Fruit fly (Drosophila melanogaster) whole organism, embryonic: Measurements from ENCODE around the gene CG10194.

Source experiments
- Abd-B ChIP-seq: fragments of 200-800 bp; sonication (Bioruptor generic); optimal IDR thresholded peaks from 2 replicates; lab custom pipeline; 2018; ENCODE audit warnings: missing biosample characterization, mild to moderate bottlenecking, missing genetic modification characterization, moderate library complexity
- Aef1 ChIP-seq: fragments of 200-800 bp; sonication (Bioruptor generic); IDR thresholded peaks from 3 replicates; pipeline ENCODE4 v1.3.6; 2022; ENCODE audit warnings: missing biosample characterization, missing genetic modification characterization
- B-H1 ChIP-seq: fragments of 200-800 bp; sonication (Bioruptor generic); IDR thresholded peaks from 3 replicates; pipeline ENCODE4 v1.3.6; 2022; ENCODE audit warnings: missing biosample characterization, missing genetic modification characterization
- CG10321 ChIP-seq: fragments of 200-800 bp; sonication (Bioruptor generic); IDR thresholded peaks from 2 replicates; pipeline ENCODE4 v1.3.6; 2022; ENCODE audit warnings: missing biosample characterization, missing genetic modification characterization
- CG13424 ChIP-seq: fragments of 200-800 bp; sonication (Bioruptor generic); optimal IDR thresholded peaks from 2 replicates; lab custom pipeline; 2019; ENCODE audit warnings: missing biosample characterization, mild to moderate bottlenecking, missing genetic modification characterization, moderate library complexity
- CG15011 ChIP-seq: fragments of 200-800 bp; sonication (Bioruptor generic); optimal IDR thresholded peaks from 3 replicates; lab custom pipeline; 2018; ENCODE audit warnings: missing biosample characterization, mild to moderate bottlenecking, missing genetic modification characterization
- CG15479 ChIP-seq: fragments of 200-800 bp; sonication (Bioruptor generic); optimal IDR thresholded peaks from 3 replicates; lab custom pipeline; 2019; ENCODE audit warnings: missing biosample characterization, mild to moderate bottlenecking, missing genetic modification characterization, moderate library complexity
- CG17802 ChIP-seq: fragments of 200-800 bp; sonication (Bioruptor generic); optimal IDR thresholded peaks from 2 replicates; lab custom pipeline; 2018; ENCODE audit warnings: missing biosample characterization, mild to moderate bottlenecking, missing genetic modification characterization, moderate library complexity
- CG17912 ChIP-seq: fragments of 200-800 bp; sonication (Bioruptor generic); optimal IDR thresholded peaks from 2 replicates; lab custom pipeline; 2018; ENCODE audit warnings: missing biosample characterization, mild to moderate bottlenecking, missing genetic modification characterization
- CG2116 ChIP-seq: fragments of 200-800 bp; sonication (Bioruptor generic); optimal IDR thresholded peaks from 3 replicates; lab custom pipeline; 2018; ENCODE audit warnings: missing biosample characterization, mild to moderate bottlenecking, missing genetic modification characterization
- CG31441 ChIP-seq: fragments of 200-800 bp; sonication (Bioruptor generic); IDR thresholded peaks from 2 replicates; pipeline ENCODE4 v1.3.6; 2022; ENCODE audit warnings: missing biosample characterization, missing genetic modification characterization
- CG5953 ChIP-seq: fragments of 200-800 bp; sonication (Bioruptor generic); IDR thresholded peaks from 2 replicates; pipeline ENCODE4 v1.3.6; 2022; ENCODE audit warnings: missing biosample characterization, missing genetic modification characterization
- CG7357 ChIP-seq: fragments of 200-800 bp; sonication (Bioruptor generic); IDR thresholded peaks from 3 replicates; pipeline ENCODE4 v1.3.6; 2022; ENCODE audit warnings: missing biosample characterization, missing genetic modification characterization
- Dad ChIP-seq: fragments of 200-800 bp; sonication (Bioruptor generic); optimal IDR thresholded peaks from 3 replicates; lab custom pipeline; 2016; ENCODE audit warnings: missing biosample characterization, missing genetic modification characterization
- Dip2 ChIP-seq: fragments of 200-800 bp; sonication (Bioruptor generic); IDR thresholded peaks from 2 replicates; pipeline ENCODE4 v1.3.6; 2022; ENCODE audit warnings: missing biosample characterization, missing genetic modification characterization
- E2f2 ChIP-seq: fragments of 200-800 bp; sonication (Bioruptor generic); IDR thresholded peaks from 2 replicates; pipeline ENCODE4 v1.3.6; 2022; ENCODE audit warnings: missing biosample characterization, missing genetic modification characterization
- ERR ChIP-seq: fragments of 200-800 bp; sonication (Bioruptor generic); optimal IDR thresholded peaks from 2 replicates; lab custom pipeline; 2016; ENCODE audit warnings: missing biosample characterization, missing genetic modification characterization
- H15 ChIP-seq: fragments of 200-800 bp; sonication (Bioruptor generic); IDR thresholded peaks from 3 replicates; pipeline ENCODE4 v1.3.6; 2022; ENCODE audit warnings: missing biosample characterization, missing genetic modification characterization
- Hey ChIP-seq: fragments of 200-800 bp; sonication (Bioruptor generic); optimal IDR thresholded peaks from 3 replicates; lab custom pipeline; 2018; ENCODE audit warnings: missing biosample characterization, mild to moderate bottlenecking, missing genetic modification characterization
- HmgD ChIP-seq: fragments of 200-800 bp; sonication (Bioruptor generic); optimal IDR thresholded peaks from 3 replicates; lab custom pipeline; 2016; ENCODE audit warnings: missing biosample characterization, missing genetic modification characterization
- Hr3 ChIP-seq: fragments of 200-800 bp; sonication (Bioruptor generic); optimal IDR thresholded peaks from 3 replicates; lab custom pipeline; 2016; ENCODE audit warnings: missing biosample characterization, missing genetic modification characterization
- Hr51 ChIP-seq, 2 experiments: fragments of 200-800 bp; sonication (Bioruptor generic); optimal IDR thresholded peaks; 2 replicates in 1 of 2; 3 replicates in 1 of 2; lab custom pipeline; 2016 to 2018; ENCODE audit warnings: missing biosample characterization in 2 of 2, missing genetic modification characterization in 2 of 2, mild to moderate bottlenecking in 1 of 2, moderate library complexity in 1 of 2
- Med ChIP-seq: fragments of 200-800 bp; sonication (Bioruptor generic); peaks from one replicate; lab custom pipeline; 2016; ENCODE audit warnings: missing biosample characterization, missing genetic modification characterization, mild to moderate bottlenecking, inconsistent platforms, moderate library complexity
- NC2β ChIP-seq: fragments of 200-800 bp; sonication (Bioruptor generic); optimal IDR thresholded peaks from 2 replicates; lab custom pipeline; 2016; ENCODE audit warnings: missing biosample characterization, missing genetic modification characterization
- Nf-YC ChIP-seq: fragments of 200-800 bp; optimal IDR thresholded peaks from 3 replicates; lab custom pipeline; 2019; ENCODE audit warnings: missing biosample characterization, mild to moderate bottlenecking, missing genetic modification characterization, moderate library complexity
- NfI ChIP-seq: fragments of 200-800 bp; sonication (Bioruptor generic); optimal IDR thresholded peaks from 3 replicates; lab custom pipeline; 2018; ENCODE audit warnings: missing biosample characterization, mild to moderate bottlenecking, missing genetic modification characterization, moderate library complexity
- Pdp1 ChIP-seq, 2 experiments: fragments of 200-800 bp; sonication (Bioruptor generic); optimal IDR thresholded peaks; 3 replicates each; lab custom pipeline; 2016; ENCODE audit warnings: missing biosample characterization in 2 of 2, missing genetic modification characterization in 2 of 2, mild to moderate bottlenecking in 1 of 2, moderate library complexity in 1 of 2
- Ptx1 ChIP-seq: fragments of 200-800 bp; sonication (Bioruptor generic); IDR thresholded peaks from 2 replicates; pipeline ENCODE4 v1.3.6; 2022; ENCODE audit warnings: missing biosample characterization, missing genetic modification characterization
- Side ChIP-seq: fragments of 200-800 bp; sonication (Bioruptor generic); optimal IDR thresholded peaks from 2 replicates; lab custom pipeline; 2016; ENCODE audit warnings: missing biosample characterization, missing genetic modification characterization
- Sox102F ChIP-seq: fragments of 200-800 bp; sonication (Bioruptor generic); optimal IDR thresholded peaks from 2 replicates; lab custom pipeline; 2018; ENCODE audit warnings: missing biosample characterization, mild to moderate bottlenecking, missing genetic modification characterization, moderate library complexity
- amos ChIP-seq: fragments of 200-800 bp; sonication (Bioruptor generic); IDR thresholded peaks from 2 replicates; pipeline ENCODE4 v1.3.6; 2022; ENCODE audit warnings: missing biosample characterization, missing genetic modification characterization; ENCODE audit not compliant: partially characterized antibody
- ato ChIP-seq: fragments of 200-800 bp; sonication (Bioruptor generic); IDR thresholded peaks from 2 replicates; pipeline ENCODE4 v1.3.6; 2022; ENCODE audit warnings: missing biosample characterization, missing genetic modification characterization; ENCODE audit not compliant: partially characterized antibody
- chn ChIP-seq: fragments of 200-800 bp; sonication (Bioruptor generic); optimal IDR thresholded peaks from 2 replicates; lab custom pipeline; 2016; ENCODE audit warnings: missing biosample characterization, missing genetic modification characterization
- cwo ChIP-seq: fragments of 200-800 bp; sonication (Bioruptor generic); optimal IDR thresholded peaks from 3 replicates; lab custom pipeline; 2017; ENCODE audit warnings: missing biosample characterization, missing genetic modification characterization, mild to moderate bottlenecking, moderate library complexity, missing genetic modification reagents
- esg ChIP-seq: fragments of 200-800 bp; sonication (Bioruptor generic); conservative IDR thresholded peaks from 2 replicates; pipeline ENCODE4 v1.3.6; 2022; ENCODE audit warnings: missing biosample characterization, missing genetic modification characterization
- fu2 ChIP-seq: fragments of 200-800 bp; sonication (Bioruptor generic); optimal IDR thresholded peaks from 2 replicates; lab custom pipeline; 2016; ENCODE audit warnings: missing biosample characterization, missing genetic modification characterization
- gfzf ChIP-seq: fragments of 200-800 bp; sonication (Bioruptor generic); optimal IDR thresholded peaks from 2 replicates; lab custom pipeline; 2016; ENCODE audit warnings: missing biosample characterization, mild to moderate bottlenecking, missing genetic modification characterization, moderate library complexity
- grau ChIP-seq: fragments of 200-800 bp; optimal IDR thresholded peaks from 3 replicates; lab custom pipeline; 2019; ENCODE audit warnings: missing biosample characterization, mild to moderate bottlenecking, missing genetic modification characterization, moderate library complexity
- hbn ChIP-seq: fragments of 200-800 bp; sonication (Bioruptor generic); IDR thresholded peaks from 2 replicates; pipeline ENCODE4 v1.3.6; 2022; ENCODE audit warnings: missing biosample characterization, missing genetic modification characterization; ENCODE audit not compliant: partially characterized antibody
- mam ChIP-seq: fragments of 200-800 bp; sonication (Bioruptor generic); optimal IDR thresholded peaks from 3 replicates; lab custom pipeline; 2016; ENCODE audit warnings: missing biosample characterization, missing genetic modification characterization
- oc ChIP-seq: fragments of 200-800 bp; sonication (Bioruptor generic); optimal IDR thresholded peaks from 2 replicates; lab custom pipeline; 2018; ENCODE audit warnings: missing biosample characterization, mild to moderate bottlenecking, missing genetic modification characterization, moderate library complexity
- sc ChIP-seq, 3 experiments: fragments of >200 bp in 2 of 3; fragments of 200-800 bp in 1 of 3; sonication (Bioruptor generic) in 1 of 3; optimal IDR thresholded peaks; 2 replicates in 2 of 3; 3 replicates in 1 of 3; lab custom pipeline; 2017; ENCODE audit warnings: mild to moderate bottlenecking in 1 of 3, missing biosample characterization in 1 of 3, missing genetic modification characterization in 1 of 3, missing genetic modification reagents in 1 of 3
- scrt ChIP-seq: fragments of 200-800 bp; sonication (Bioruptor generic); optimal IDR thresholded peaks from 2 replicates; lab custom pipeline; 2018; ENCODE audit warnings: missing biosample characterization, mild to moderate bottlenecking, missing genetic modification characterization, moderate library complexity
- sens-2 ChIP-seq: fragments of 200-800 bp; sonication (Bioruptor generic); IDR thresholded peaks from 2 replicates; pipeline ENCODE4 v1.3.6; 2022; ENCODE audit warnings: missing biosample characterization, missing genetic modification characterization
- seq ChIP-seq: fragments of 200-800 bp; sonication (Bioruptor generic); IDR thresholded peaks from 2 replicates; pipeline ENCODE4 v1.3.6; 2022; ENCODE audit warnings: missing biosample characterization, missing genetic modification characterization
- ssp ChIP-seq: fragments of 200-800 bp; sonication (Bioruptor generic); IDR thresholded peaks from 2 replicates; pipeline ENCODE4 v1.3.6; 2022; ENCODE audit warnings: missing biosample characterization, missing genetic modification characterization
- ttk ChIP-seq: fragments of 200-800 bp; sonication (Bioruptor generic); IDR thresholded peaks from 2 replicates; pipeline ENCODE4 v2.1.2; 2022; ENCODE audit warnings: missing biosample characterization, missing genetic modification characterization
- unc-4 ChIP-seq: fragments of 200-800 bp; sonication (Bioruptor generic); IDR thresholded peaks from 2 replicates; pipeline ENCODE4 v1.3.6; 2022; ENCODE audit warnings: missing biosample characterization, missing genetic modification characterization; ENCODE audit not compliant: partially characterized antibody
- vvl ChIP-seq: fragments of 200-800 bp; sonication (Bioruptor generic); IDR thresholded peaks from 2 replicates; pipeline ENCODE4 v1.3.6; 2022; ENCODE audit warnings: missing biosample characterization, missing genetic modification characterization
- zfh1 ChIP-seq: fragments of 200-800 bp; sonication (Bioruptor generic); IDR thresholded peaks from 3 replicates; pipeline ENCODE4 v1.3.6; 2022; ENCODE audit warnings: missing biosample characterization, missing genetic modification characterization

Gene CG10194

dm6 chr2L:19453381-19453780 is 36.5 kb downstream of the CG10194 start, which contains the start of gene Top2:
Gene Top2 (minus strand): TSS chr2L:19453490.
- TF ChIP-seq CG17912 (GFP tag; lab: Kevin White, UChicago) (peak; percentile 16), HmgD (GFP tag; lab: Kevin White, UChicago) (peak; percentile 95), scrt (GFP tag; lab: Kevin White, UChicago) (peak; percentile 65), Dad (peak; percentile 3), unc-4 (GFP tag; lab: Robert Waterston, UW) (peak; percentile 83), E2f2 (GFP tag; lab: Robert Waterston, UW) (peak; percentile 76), ato (GFP tag; lab: Robert Waterston, UW) (peak; percentile 80), Hr51 (GFP tag; optimal IDR thresholded peaks at IDR 0.05; lab: Kevin White, UChicago) (peak in 1 of 2 experiments; percentile 48), CG7357 (GFP tag; lab: Robert Waterston, UW) (no peak), Ptx1 (GFP tag; lab: Robert Waterston, UW) (0 out of 2 replicates have a peak, but pooled peaks have one; percentile 32), zfh1 (GFP tag; lab: Robert Waterston, UW) (peak; percentile 37; the same call in 1 of the 3 replicates), seq (GFP tag; lab: Robert Waterston, UW) (no peak), Nf-YC (tag; lab: Kevin White, UChicago) (peak; percentile 14), ERR (GFP tag; lab: Kevin White, UChicago) (peak; percentile 13), CG31441 (peak; percentile 99), CG2116 (GFP tag; lab: Kevin White, UChicago) (peak; percentile 97), amos (GFP tag; lab: Robert Waterston, UW) (peak; percentile 91), Side (GFP tag; lab: Kevin White, UChicago) (peak; percentile 42), esg (GFP tag; lab: Robert Waterston, UW) (no peak), sc (optimal IDR thresholded peaks at IDR 0.05; lab: Kevin White, UChicago) (no peak), sc (GFP tag; optimal IDR thresholded peaks at IDR 0.05; lab: Kevin White, UChicago) (no peak), Sox102F (no peak), mam (GFP tag; lab: Kevin White, UChicago) (peak; percentile 25), CG15011 (GFP tag; lab: Kevin White, UChicago) (no peak), gfzf (GFP tag; lab: Kevin White, UChicago) (peak; percentile 61), vvl (peak; percentile 9; the same call in 1 of the 2 replicates), Aef1 (GFP tag; lab: Robert Waterston, UW) (peak; percentile 39), CG13424 (tag; lab: Kevin White, UChicago) (peak; percentile 32), Med (GFP tag; lab: Kevin White, UChicago) (peak; percentile 92), ttk (GFP tag; lab: Robert Waterston, UW) (no peak), Hr3 (GFP tag; lab: Kevin White, UChicago) (peak; percentile 18), B-H1 (GFP tag; lab: Robert Waterston, UW) (no peak), sens-2 (GFP tag; lab: Robert Waterston, UW) (no peak), NfI (GFP tag; lab: Kevin White, UChicago) (peak; percentile 48), grau (tag; lab: Kevin White, UChicago) (peak; percentile 55), NC2β (GFP tag; lab: Kevin White, UChicago) (peak; percentile 33), oc (peak; percentile 22), CG17802 (tag; lab: Kevin White, UChicago) (peak; percentile 100), CG10321 (GFP tag; lab: Robert Waterston, UW) (no peak), CG15479 (no peak), hbn (peak; percentile 81), CG5953 (GFP tag; lab: Robert Waterston, UW) (no peak), cwo (GFP tag; lab: Kevin White, UChicago) (peak; percentile 87), Pdp1 (GFP tag; optimal IDR thresholded peaks at IDR 0.05; lab: Kevin White, UChicago) (peak; percentile 6 to 86), ssp (peak; percentile 83), fu2 (GFP tag; lab: Kevin White, UChicago) (peak; percentile 15), H15 (GFP tag; lab: Robert Waterston, UW) (no peak), Dip2 (no peak), Hey (tag; lab: Kevin White, UChicago) (no peak), chn (GFP tag; lab: Kevin White, UChicago) (peak; percentile 25), Abd-B (peak; percentile 70)
